Fruit fly (Drosophila melanogaster): ENCODE measurements around the gene Prx6a.

Gene Prx6a

dm6 chr2L:2878188-2878587, at the start of gene Prx6a, which contains the start of gene Sbat:
Gene Prx6a, minus strand, starts transcription at chr2L:2878232.
Gene Sbat, plus strand, starts transcription at chr2L:2878344.
- TF ChIP-seq psq (optimal IDR thresholded peaks at IDR 0.05) (no peak), CG8478 (optimal IDR thresholded peaks at IDR 0.05) (no peak), Dll (optimal IDR thresholded peaks at IDR 0.05) (no peak), pan (optimal IDR thresholded peaks at IDR 0.05) (no peak), usp (GFP tag; optimal IDR thresholded peaks at IDR 0.05) (no peak), EcR (GFP tag; optimal IDR thresholded peaks at IDR 0.05) (no peak)

DNA sequence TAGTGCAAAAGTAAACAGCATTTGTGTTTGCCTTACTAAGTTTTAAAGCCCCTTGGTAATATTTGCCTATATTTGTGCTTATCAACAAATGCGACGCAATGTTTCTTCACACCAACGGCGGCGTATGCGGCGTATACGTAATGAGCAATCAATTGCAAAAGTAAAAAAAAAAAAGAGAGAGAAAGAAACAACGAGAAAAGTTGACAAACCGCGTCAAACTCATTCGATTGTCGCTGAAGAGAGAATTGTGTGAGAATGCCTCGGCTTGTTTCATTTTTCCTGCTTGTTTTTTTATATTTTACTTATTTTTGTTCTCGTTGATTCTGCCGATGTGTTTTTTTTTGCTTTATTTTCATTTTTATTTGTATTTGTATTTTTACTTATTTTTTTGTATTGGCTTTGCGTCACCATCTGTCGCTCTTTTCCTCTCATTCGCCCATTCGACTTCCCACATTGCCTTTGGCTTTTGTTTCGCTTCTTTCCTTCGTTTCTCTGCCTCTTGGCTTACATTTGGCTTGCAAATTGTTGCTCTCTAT, 46.3 kb upstream of the Prx6a start:
- no peak for TF ChIP-seq pan (optimal IDR thresholded peaks at IDR 0.05)

- no peak for TF ChIP-seq EcR (GFP tag; optimal IDR thresholded peaks at IDR 0.05)
- no peak for TF ChIP-seq Dll (optimal IDR thresholded peaks at IDR 0.05)
- no peak for TF ChIP-seq usp (GFP tag; optimal IDR thresholded peaks at IDR 0.05)
- TF ChIP-seq psq (optimal IDR thresholded peaks at IDR 0.05) = no peak
- TF ChIP-seq pan (optimal IDR thresholded peaks at IDR 0.05) = no peak
- TF ChIP-seq CG8478 (optimal IDR thresholded peaks at IDR 0.05) = no peak
Observed at dm6 chr2L:2920641-2921040, 42.6 kb upstream of the Prx6a start.

DNA sequence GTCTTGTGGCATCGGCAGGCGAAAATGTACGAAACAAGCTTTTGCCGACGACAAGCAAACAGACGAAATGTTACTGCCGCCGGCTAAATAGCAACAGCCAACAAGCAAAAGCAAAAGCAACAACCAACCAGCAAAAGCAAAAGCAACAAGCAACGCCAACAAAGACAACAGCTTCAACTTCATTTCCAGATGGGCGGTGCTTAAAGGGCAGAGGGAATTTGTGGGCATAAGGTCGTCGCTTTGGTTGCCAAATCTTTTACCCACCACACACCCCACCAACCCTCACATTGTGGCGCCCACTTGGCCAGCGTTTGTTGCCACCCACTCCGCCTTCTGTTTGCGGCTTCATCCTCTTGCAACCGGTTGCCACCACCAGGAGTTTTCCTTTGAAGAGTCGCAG, 32.9 kb upstream of the Prx6a start:
- TF ChIP-seq psq (optimal IDR thresholded peaks at IDR 0.05) (no peak), usp (GFP tag; optimal IDR thresholded peaks at IDR 0.05) (no peak), CG8478 (optimal IDR thresholded peaks at IDR 0.05) (no peak), EcR (GFP tag; optimal IDR thresholded peaks at IDR 0.05) (no peak), pan (optimal IDR thresholded peaks at IDR 0.05) (no peak)

DNA sequence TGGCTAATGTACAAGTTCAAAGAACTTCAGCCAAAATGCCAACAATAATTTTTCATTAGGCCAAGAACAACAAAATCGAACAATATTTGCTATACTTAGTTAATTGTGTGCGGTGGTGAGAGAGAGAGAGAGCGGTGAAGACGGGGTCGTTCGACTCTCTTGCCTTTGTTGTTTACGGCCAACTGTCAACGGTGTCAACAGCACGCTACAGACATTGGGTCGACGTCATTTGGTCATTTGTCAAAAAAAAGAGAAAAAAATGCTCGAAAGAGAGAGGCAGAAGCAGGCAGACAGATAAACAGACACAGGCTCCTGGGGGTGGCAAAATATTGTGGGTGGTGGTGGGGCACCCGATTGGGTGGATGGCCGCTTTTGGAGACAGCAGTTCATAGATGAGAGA, 31.5 kb upstream of the Prx6a start:
- TF ChIP-seq CG8478 (optimal IDR thresholded peaks at IDR 0.05) = no peak

DNA sequence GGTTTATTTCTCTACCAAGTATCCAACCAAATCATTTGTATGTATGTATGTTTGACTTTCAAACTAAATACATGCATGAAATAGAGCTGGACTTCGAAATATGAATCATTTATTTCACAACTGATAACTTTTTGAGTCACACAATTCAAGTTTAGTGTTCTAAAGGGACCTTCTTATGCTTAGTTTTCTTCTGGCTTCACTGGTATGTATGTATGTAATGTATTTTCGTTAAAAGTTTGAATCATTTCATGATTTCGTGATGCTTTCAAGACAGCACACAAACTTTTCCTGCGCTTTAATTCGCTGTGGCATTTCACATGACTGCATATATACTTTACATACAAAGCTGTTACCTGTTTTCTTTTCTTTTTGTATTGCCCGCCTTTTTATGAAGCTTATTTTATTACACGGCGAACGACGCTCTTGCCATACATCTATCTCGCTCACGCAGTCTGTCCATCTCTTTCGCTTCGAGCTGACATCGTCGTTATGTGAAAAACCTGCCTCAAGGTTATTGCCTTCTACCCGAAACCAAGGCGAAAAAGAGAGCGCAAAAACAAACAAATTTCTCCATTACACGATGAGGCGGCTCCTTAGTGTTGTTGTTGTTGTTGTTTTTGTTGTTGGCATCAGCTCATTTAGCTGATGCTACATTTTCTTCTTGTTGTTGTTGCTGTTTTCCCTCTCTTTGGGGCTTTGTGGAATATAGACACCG, 30.6 kb upstream of the Prx6a start:
- no peak for TF ChIP-seq Dll (optimal IDR thresholded peaks at IDR 0.05)
- no peak for TF ChIP-seq psq (optimal IDR thresholded peaks at IDR 0.05)
- no peak for TF ChIP-seq pan (optimal IDR thresholded peaks at IDR 0.05)
- TF ChIP-seq CG8478 (optimal IDR thresholded peaks at IDR 0.05) = peak; percentile 8
- TF ChIP-seq usp (GFP tag; optimal IDR thresholded peaks at IDR 0.05) = no peak
- TF ChIP-seq EcR (GFP tag; optimal IDR thresholded peaks at IDR 0.05) = peak; percentile 87 to 89

dm6 chr2L:2907776-2908175, 29.7 kb upstream of the Prx6a start:
- TF ChIP-seq EcR (GFP tag; optimal IDR thresholded peaks at IDR 0.05) (no peak), Dll (optimal IDR thresholded peaks at IDR 0.05) (no peak), pan (optimal IDR thresholded peaks at IDR 0.05) (no peak), psq (optimal IDR thresholded peaks at IDR 0.05) (no peak), CG8478 (optimal IDR thresholded peaks at IDR 0.05) (no peak), usp (GFP tag; optimal IDR thresholded peaks at IDR 0.05) (no peak)

DNA sequence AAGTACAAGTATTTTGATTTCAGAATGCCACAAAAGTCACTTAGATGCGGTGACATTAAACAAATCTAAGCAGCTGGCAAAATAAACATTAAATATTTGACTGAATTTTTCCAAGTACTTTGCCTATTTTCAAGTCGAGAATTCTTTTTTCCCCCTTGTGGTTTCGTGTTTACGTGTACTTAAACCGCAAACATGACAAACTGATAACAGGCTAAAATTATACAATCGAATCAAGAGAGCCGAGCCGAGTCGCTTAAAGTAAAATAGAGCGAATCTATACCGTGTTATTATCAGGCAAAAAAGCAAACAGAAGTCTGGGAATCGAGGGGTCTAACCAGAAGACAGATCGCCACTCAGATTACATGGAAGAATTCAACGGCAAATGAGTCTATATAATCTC, 28.1 kb upstream of the Prx6a start:
- no peak for TF ChIP-seq usp (GFP tag; optimal IDR thresholded peaks at IDR 0.05)
- no peak for TF ChIP-seq EcR (GFP tag; optimal IDR thresholded peaks at IDR 0.05)
- TF ChIP-seq pan (optimal IDR thresholded peaks at IDR 0.05) = no peak
- no peak for TF ChIP-seq Dll (optimal IDR thresholded peaks at IDR 0.05)
- TF ChIP-seq CG8478 (optimal IDR thresholded peaks at IDR 0.05) = no peak
- no peak for TF ChIP-seq psq (optimal IDR thresholded peaks at IDR 0.05)

DNA sequence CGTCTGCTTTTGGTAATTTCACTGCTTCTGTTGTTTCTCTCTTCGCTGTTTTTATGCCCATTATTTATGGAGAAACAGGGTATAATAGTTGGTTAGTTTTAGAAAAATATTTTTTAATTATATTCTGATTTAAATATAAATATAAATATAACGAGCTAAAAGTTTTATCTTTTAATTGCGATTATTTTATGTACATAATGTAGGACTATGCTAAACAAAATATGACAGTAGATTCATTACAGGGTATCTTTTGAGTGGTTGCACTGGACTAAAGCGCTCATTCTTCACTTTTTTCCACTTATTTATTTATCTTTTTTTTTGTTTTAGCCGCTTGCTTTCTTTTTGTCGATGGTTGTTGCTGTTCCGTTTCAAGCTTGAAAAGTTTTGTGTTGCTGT, 27.0 kb upstream of the Prx6a start:
- TF ChIP-seq EcR (GFP tag; optimal IDR thresholded peaks at IDR 0.05) = no peak
- TF ChIP-seq pan (optimal IDR thresholded peaks at IDR 0.05) = peak; percentile 69

DNA sequence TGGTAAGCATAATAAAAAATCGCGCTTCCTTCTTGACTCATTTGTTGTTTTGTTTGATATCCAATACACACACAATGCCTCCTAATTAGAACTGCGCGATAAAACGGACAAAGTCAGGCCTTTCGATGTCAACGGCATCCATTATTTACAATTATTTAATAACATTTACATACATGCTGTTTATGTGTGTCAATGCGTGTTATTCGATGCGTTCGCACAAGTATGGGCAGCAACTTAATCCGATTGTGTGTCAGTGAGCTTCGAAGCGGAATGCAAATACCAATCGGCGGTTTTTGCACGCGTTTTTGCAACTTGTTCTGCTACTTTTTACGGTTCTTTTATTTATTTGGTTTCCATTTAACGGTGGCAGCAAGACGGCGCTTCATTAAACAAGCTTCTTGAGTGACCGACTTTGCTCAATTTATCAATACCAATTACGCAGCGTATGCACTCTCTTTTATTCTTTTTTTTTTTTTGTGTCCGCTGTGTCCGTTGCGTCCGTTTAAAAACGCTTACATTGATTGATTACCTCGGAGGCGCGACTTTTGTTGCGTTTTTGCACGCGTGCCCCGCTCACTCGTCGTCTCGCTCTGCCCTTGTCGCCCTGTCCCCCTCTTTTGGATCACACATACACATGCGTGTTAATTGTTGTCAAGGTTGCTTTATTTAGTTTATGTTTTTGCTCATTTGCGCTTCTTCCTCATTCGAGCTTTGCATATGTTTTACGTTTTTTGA, 26.5 kb upstream of the Prx6a start:
- no peak for TF ChIP-seq pan (optimal IDR thresholded peaks at IDR 0.05)

- TF ChIP-seq pan (optimal IDR thresholded peaks at IDR 0.05) = no peak
- TF ChIP-seq usp (GFP tag; optimal IDR thresholded peaks at IDR 0.05) = no peak
- TF ChIP-seq CG8478 (optimal IDR thresholded peaks at IDR 0.05) = no peak
- no peak for TF ChIP-seq psq (optimal IDR thresholded peaks at IDR 0.05)
- no peak for TF ChIP-seq EcR (GFP tag; optimal IDR thresholded peaks at IDR 0.05)
- TF ChIP-seq Dll (optimal IDR thresholded peaks at IDR 0.05) = no peak
Observed at dm6 chr2L:2903649-2904048, 25.6 kb upstream of the Prx6a start.

- TF ChIP-seq EcR (GFP tag; optimal IDR thresholded peaks at IDR 0.05) (no peak), pan (optimal IDR thresholded peaks at IDR 0.05) (no peak), CG8478 (optimal IDR thresholded peaks at IDR 0.05) (no peak), usp (GFP tag; optimal IDR thresholded peaks at IDR 0.05) (no peak), psq (optimal IDR thresholded peaks at IDR 0.05) (no peak), Dll (optimal IDR thresholded peaks at IDR 0.05) (no peak)
Observed at dm6 chr2L:2901445-2901844, 23.4 kb upstream of the Prx6a start.

- peak in 1 of 2 experiments; percentile 29 for TF ChIP-seq EcR (GFP tag; optimal IDR thresholded peaks at IDR 0.05)
- TF ChIP-seq pan (optimal IDR thresholded peaks at IDR 0.05) = no peak
Observed at dm6 chr2L:2900392-2901028, 22.5 kb upstream of the Prx6a start.
